Worm (Caenorhabditis elegans) whole organism, L4 larva: ENCODE measurements around the gene C46F11.5.

Source experiments
- F26F4.8 ChIP-seq: fragments of 200-800 bp; sonication (Bioruptor generic); conservative IDR thresholded peaks from 2 replicates; pipeline ENCODE4 v1.3.6; 2022; ENCODE audit warnings: missing genetic modification characterization, missing compliant biosample characterization
- F44E2.7 ChIP-seq: fragments of 200-800 bp; sonication (Bioruptor generic); IDR thresholded peaks from 2 replicates; pipeline ENCODE4 v2.1.2; 2022; ENCODE audit warnings: missing genetic modification characterization, missing compliant biosample characterization
- Y48G9A.11 ChIP-seq: fragments of 200-800 bp; sonication (Bioruptor generic); IDR thresholded peaks from 2 replicates; pipeline ENCODE4 v1.3.6; 2022; ENCODE audit warnings: missing genetic modification reagents, missing genetic modification characterization, missing compliant biosample characterization
- aha-1 ChIP-seq: fragments of 150-350 bp; peaks from one replicate; lab custom pipeline; 2014; ENCODE audit warnings: missing biosample characterization, missing genetic modification characterization
- aly-2 ChIP-seq: sonication (generic microtip); optimal IDR thresholded peaks from 2 replicates; lab custom pipeline; 2018; ENCODE audit warnings: missing biosample characterization, missing genetic modification characterization
- attf-4 ChIP-seq: sonication (generic microtip); optimal IDR thresholded peaks from 3 replicates; lab custom pipeline; 2017; ENCODE audit warnings: missing biosample characterization, missing genetic modification characterization
- ceh-32 ChIP-seq: sonication (generic microtip); optimal IDR thresholded peaks from 2 replicates; lab custom pipeline; 2016; ENCODE audit warnings: mild to moderate bottlenecking, missing genetic modification characterization, missing compliant biosample characterization; ENCODE audit not compliant: poor library complexity
- daf-12 ChIP-seq: fragments of 150-350 bp; optimal IDR thresholded peaks from 2 replicates; lab custom pipeline; 2014; ENCODE audit warnings: missing biosample characterization, missing genetic modification reagents, missing genetic modification characterization
- daf-19 ChIP-seq: fragments of 200-800 bp; sonication (Bioruptor generic); conservative IDR thresholded peaks from 2 replicates; pipeline ENCODE4 v1.3.6; 2022; ENCODE audit warnings: missing genetic modification characterization, missing compliant biosample characterization
- dmd-6 ChIP-seq: fragments of 200-800 bp; sonication (Bioruptor generic); IDR thresholded peaks from 2 replicates; pipeline ENCODE4 v1.3.6; 2022; ENCODE audit warnings: missing genetic modification reagents, missing genetic modification characterization, missing compliant biosample characterization
- dmd-9 ChIP-seq: fragments of 200-800 bp; sonication (Bioruptor generic); IDR thresholded peaks from 2 replicates; pipeline ENCODE4 v1.3.6; 2022; ENCODE audit warnings: missing genetic modification reagents, missing genetic modification characterization, missing compliant biosample characterization
- dpl-1 ChIP-seq: fragments of 150-350 bp; optimal IDR thresholded peaks from 2 replicates; lab custom pipeline; 2014; ENCODE audit warnings: missing biosample characterization, missing genetic modification reagents, missing genetic modification characterization
- fkh-10 ChIP-seq: fragments of 150-350 bp; optimal IDR thresholded peaks from 2 replicates; lab custom pipeline; 2014; ENCODE audit warnings: missing biosample characterization, missing genetic modification reagents, missing genetic modification characterization
- gei-8 ChIP-seq: fragments of 200-800 bp; sonication (Bioruptor generic); optimal IDR thresholded peaks from 2 replicates; lab custom pipeline; 2018; ENCODE audit warnings: mild to moderate bottlenecking, missing genetic modification characterization, missing compliant biosample characterization
- hlh-11 ChIP-seq: fragments of 200-800 bp; sonication (Bioruptor generic); optimal IDR thresholded peaks from 2 replicates; lab custom pipeline; 2018; ENCODE audit warnings: mild to moderate bottlenecking, missing genetic modification characterization, missing compliant biosample characterization
- hlh-30 ChIP-seq: sonication (generic microtip); optimal IDR thresholded peaks from 2 replicates; lab custom pipeline; 2017; ENCODE audit warnings: antibody characterized with exemption, mild to moderate bottlenecking, missing genetic modification characterization, missing compliant biosample characterization; ENCODE audit not compliant: insufficient read depth
- hmg-1.1 ChIP-seq: fragments of 200-800 bp; sonication (Bioruptor generic); IDR thresholded peaks from 2 replicates; pipeline ENCODE4 v1.3.6; 2022; ENCODE audit warnings: missing genetic modification reagents, missing genetic modification characterization, missing compliant biosample characterization
- jun-1 ChIP-seq: fragments of 150-350 bp; optimal IDR thresholded peaks from 2 replicates; lab custom pipeline; 2014; ENCODE audit warnings: missing biosample characterization, missing genetic modification reagents, missing genetic modification characterization
- lim-7 ChIP-seq: fragments of 200-800 bp; sonication (Bioruptor generic); IDR thresholded peaks from 2 replicates; pipeline ENCODE4 v1.3.6; 2022; ENCODE audit warnings: missing genetic modification characterization, missing compliant biosample characterization
- lin-13 ChIP-seq: fragments of 150-350 bp; optimal IDR thresholded peaks from 2 replicates; lab custom pipeline; 2014; ENCODE audit warnings: missing biosample characterization, missing genetic modification reagents, missing genetic modification characterization
- lin-38 ChIP-seq: fragments of 200-800 bp; sonication (Bioruptor generic); IDR thresholded peaks from 2 replicates; pipeline ENCODE4 v1.3.6; 2022; ENCODE audit warnings: missing genetic modification reagents, missing genetic modification characterization, missing compliant biosample characterization
- lin-39 ChIP-seq: fragments of 150-350 bp; optimal IDR thresholded peaks from 2 replicates; lab custom pipeline; 2014; ENCODE audit warnings: missing biosample characterization, missing genetic modification reagents, missing genetic modification characterization
- lsy-2 ChIP-seq, 2 experiments: fragments of 150-350 bp in 1 of 2; sonication (generic microtip) in 1 of 2; optimal IDR thresholded peaks; 2 replicates each; lab custom pipeline; 2014 to 2017; ENCODE audit warnings: missing biosample characterization in 2 of 2, missing genetic modification characterization in 2 of 2
- madf-9 ChIP-seq: fragments of 200-800 bp; sonication (Bioruptor generic); conservative IDR thresholded peaks from 2 replicates; pipeline ENCODE4 v1.3.6; 2022; ENCODE audit warnings: missing genetic modification reagents, missing genetic modification characterization, missing compliant biosample characterization
- mdl-1 ChIP-seq, 2 experiments: fragments of 150-350 bp in 1 of 2; sonication (generic microtip) in 1 of 2; optimal IDR thresholded peaks; 2 replicates each; lab custom pipeline; 2014 to 2017; ENCODE audit warnings: missing biosample characterization in 2 of 2, missing genetic modification characterization in 2 of 2
- mdt-29 ChIP-seq: fragments of 200-800 bp; sonication (Bioruptor generic); IDR thresholded peaks from 2 replicates; pipeline ENCODE4 v1.3.6; 2022; ENCODE audit warnings: missing genetic modification reagents, missing genetic modification characterization, missing compliant biosample characterization
- mep-1 ChIP-seq: fragments of 150-350 bp; sonication (generic microtip); optimal IDR thresholded peaks from 3 replicates; lab custom pipeline; 2014; ENCODE audit warnings: missing biosample characterization, missing genetic modification characterization
- nhr-102 ChIP-seq: sonication (generic microtip); optimal IDR thresholded peaks from 2 replicates; lab custom pipeline; 2016; ENCODE audit warnings: mild to moderate bottlenecking, missing genetic modification characterization, moderate library complexity, missing compliant biosample characterization
- nhr-25 ChIP-seq: sonication (generic microtip); optimal IDR thresholded peaks from 2 replicates; lab custom pipeline; 2017; ENCODE audit warnings: missing genetic modification characterization, mild to moderate bottlenecking, missing compliant biosample characterization, antibody characterized with exemption, moderate library complexity, borderline replicate concordance; ENCODE audit not compliant: insufficient read depth
- nhr-28 ChIP-seq: fragments of 150-350 bp; optimal IDR thresholded peaks from 2 replicates; lab custom pipeline; 2014; ENCODE audit warnings: missing biosample characterization, missing genetic modification characterization
- nhr-42 ChIP-seq: fragments of 200-800 bp; sonication (Bioruptor generic); IDR thresholded peaks from 2 replicates; pipeline ENCODE4 v1.3.6; 2022; ENCODE audit warnings: missing genetic modification characterization, missing compliant biosample characterization
- nhr-48 ChIP-seq: sonication (generic microtip); optimal IDR thresholded peaks from 2 replicates; lab custom pipeline; 2016; ENCODE audit warnings: mild to moderate bottlenecking, missing genetic modification characterization, missing compliant biosample characterization
- rbr-2 ChIP-seq: sonication (generic microtip); optimal IDR thresholded peaks from 2 replicates; lab custom pipeline; 2016; ENCODE audit warnings: missing genotype, missing genetic modification characterization, missing compliant biosample characterization
- spr-1 ChIP-seq: sonication (generic microtip); optimal IDR thresholded peaks from 2 replicates; lab custom pipeline; 2016; ENCODE audit warnings: mild to moderate bottlenecking, missing genetic modification characterization, missing compliant biosample characterization
- spr-3 ChIP-seq: fragments of 200-800 bp; sonication (Bioruptor generic); optimal IDR thresholded peaks from 2 replicates; lab custom pipeline; 2018; ENCODE audit warnings: mild to moderate bottlenecking, missing genetic modification characterization, missing compliant biosample characterization
- unc-130 ChIP-seq: sonication (generic microtip); optimal IDR thresholded peaks from 2 replicates; lab custom pipeline; 2016; ENCODE audit warnings: missing genetic modification reagents, missing genetic modification characterization, missing compliant biosample characterization

C46F11.5 gene

ce11 chrIII:3677378-3677777, 20.0 kb upstream of the C46F11.5 start (continued):
- no peak for TF ChIP-seq lim-7 (GFP tag; lab: Robert Waterston, UW)
- TF ChIP-seq nhr-102 (tag; lab: Kevin White, UChicago): no peak
- no peak for TF ChIP-seq daf-12
- peak in 1 of 2 experiments; percentile 56 for TF ChIP-seq mdl-1 (tag; optimal IDR thresholded peaks at IDR 0.05; lab: Kevin White, UChicago)
- no peak for TF ChIP-seq jun-1
- no peak for TF ChIP-seq lin-13 (GFP tag; lab: Kevin White, UChicago)
- TF ChIP-seq mdt-29 (GFP tag; lab: Robert Waterston, UW): no peak
- peak; percentile 33 for TF ChIP-seq nhr-48
- TF ChIP-seq daf-19 (GFP tag; lab: Robert Waterston, UW): no peak
- TF ChIP-seq F44E2.7 (GFP tag; lab: Robert Waterston, UW): no peak
- no peak for TF ChIP-seq F26F4.8 (GFP tag; lab: Robert Waterston, UW)
- TF ChIP-seq attf-4 (tag; lab: Kevin White, UChicago): no peak
- no peak for TF ChIP-seq spr-1 (tag; lab: Kevin White, UChicago)

- TF ChIP-seq lin-39 (no peak), ceh-32 (tag; lab: Kevin White, UChicago) (no peak), spr-3 (GFP tag; lab: Kevin White, UChicago) (no peak), nhr-28 (tag; lab: Kevin White, UChicago) (no peak), aha-1 (tag; lab: Kevin White, UChicago) (no peak), fkh-10 (GFP tag; lab: Kevin White, UChicago) (no peak), dpl-1 (no peak), aly-2 (tag; lab: Kevin White, UChicago) (no peak)
- TF ChIP-seq, all 104 proteins: peak for 0
Measured at ce11 chrIII:3675480-3675879, 18.1 kb upstream of the C46F11.5 start.

- TF ChIP-seq lim-7 (GFP tag; lab: Robert Waterston, UW) (no peak), nhr-25 (tag; lab: Kevin White, UChicago) (no peak), gei-8 (GFP tag; lab: Kevin White, UChicago) (no peak), lin-38 (GFP tag; lab: Robert Waterston, UW) (no peak), Y48G9A.11 (no peak)
Measured at ce11 chrIII:3674149-3674548, 16.7 kb upstream of the C46F11.5 start.

- TF ChIP-seq unc-130 (GFP tag; lab: Kevin White, UChicago) (no peak), lsy-2 (tag; optimal IDR thresholded peaks at IDR 0.05; lab: Kevin White, UChicago) (peak in 1 of 2 experiments; percentile 37), hmg-1.1 (GFP tag; lab: Robert Waterston, UW) (peak; percentile 37; the same call in 1 of the 2 replicates), rbr-2 (tag; lab: Kevin White, UChicago) (peak; percentile 40), mep-1 (peak; percentile 47), nhr-42 (GFP tag; lab: Robert Waterston, UW) (no peak), daf-19 (GFP tag; lab: Robert Waterston, UW) (no peak), hlh-11 (peak; percentile 24), fkh-10 (GFP tag; lab: Kevin White, UChicago) (peak; percentile 41), hlh-30 (tag; lab: Kevin White, UChicago) (peak; percentile 9), nhr-25 (tag; lab: Kevin White, UChicago) (peak; percentile 20), dmd-6 (GFP tag; lab: Robert Waterston, UW) (0 out of 2 replicates have a peak, but pooled peaks have one; percentile 7), nhr-28 (tag; lab: Kevin White, UChicago) (peak; percentile 21), dmd-9 (GFP tag; lab: Robert Waterston, UW) (no peak), madf-9 (GFP tag; lab: Robert Waterston, UW) (no peak)
- TF ChIP-seq, all 104 proteins: peak for 10
Measured at ce11 chrIII:3672839-3673238, 15.4 kb upstream of the C46F11.5 start.
